Worm (Caenorhabditis elegans): Measurements from ENCODE around the gene sqst-5.

The sqst-5 gene

ce11 chrIII:131627-132026 is 15.8 kb downstream of the sqst-5 start (continued):
- peak; percentile 31 for TF ChIP-seq lin-13 (GFP tag; optimal IDR thresholded peaks at IDR 0.05)
- peak; percentile 50 for TF ChIP-seq dpl-1 (GFP tag; optimal IDR thresholded peaks at IDR 0.05)
- TF ChIP-seq fkh-10 (GFP tag; optimal IDR thresholded peaks at IDR 0.05): peak; percentile 20
- TF ChIP-seq lin-15B (tag; optimal IDR thresholded peaks at IDR 0.05): no peak
- TF ChIP-seq dve-1 (tag; optimal IDR thresholded peaks at IDR 0.05; ENCODE audit: insufficient read depth): peak; percentile 81
- TF ChIP-seq daf-16 (GFP tag; optimal IDR thresholded peaks at IDR 0.05): no peak
- peak; percentile 63 for TF ChIP-seq daf-16 (tag; optimal IDR thresholded peaks at IDR 0.05)
- peak; percentile 6 for TF ChIP-seq ces-1 (GFP tag; optimal IDR thresholded peaks at IDR 0.05)
- no peak for TF ChIP-seq lsy-2 (tag; optimal IDR thresholded peaks at IDR 0.05)
- TF ChIP-seq nhr-77 (tag; optimal IDR thresholded peaks at IDR 0.05): peak; percentile 8
- peak; percentile 26; the same call in 1 of the 2 replicates for TF ChIP-seq hmg-1.1 (GFP tag; IDR thresholded peaks at IDR 0.05)
- TF ChIP-seq lin-38 (GFP tag; IDR thresholded peaks at IDR 0.05): peak; percentile 90
- TF ChIP-seq ctbp-1 (GFP tag; IDR thresholded peaks at IDR 0.05): no peak
- TF ChIP-seq pqm-1 (tag; optimal IDR thresholded peaks at IDR 0.05): no peak
- TF ChIP-seq nhr-102 (tag; optimal IDR thresholded peaks at IDR 0.05): peak; percentile 16
- TF ChIP-seq nhr-28 (tag; optimal IDR thresholded peaks at IDR 0.05): peak; percentile 50
- TF ChIP-seq nhr-111 (GFP tag; optimal IDR thresholded peaks at IDR 0.05): no peak
- peak; percentile 74 for TF ChIP-seq mes-2 (tag; optimal IDR thresholded peaks at IDR 0.05; ENCODE audit: poor library complexity, severe bottlenecking)

- TF ChIP-seq daf-16 (GFP tag; optimal IDR thresholded peaks at IDR 0.05): no peak
- TF ChIP-seq daf-16 (tag; optimal IDR thresholded peaks at IDR 0.05): peak; percentile 78
- peak; percentile 10 for TF ChIP-seq pqm-1 (tag; optimal IDR thresholded peaks at IDR 0.05)
- no peak for TF ChIP-seq lim-7 (GFP tag; IDR thresholded peaks at IDR 0.05)
- TF ChIP-seq dve-1 (tag; optimal IDR thresholded peaks at IDR 0.05; ENCODE audit: insufficient read depth): peak; percentile 40
- TF ChIP-seq hlh-11 (tag; optimal IDR thresholded peaks at IDR 0.05): peak; percentile 13
Measured at ce11 chrIII:130650-131049, 16.8 kb downstream of the sqst-5 start, which contains the start of the genes nhr-280 and C29F9.2. nhr-280 (minus strand) TSS chrIII:130750. C29F9.2 (plus strand) TSS chrIII:130947.

ce11 chrIII:124478-124877 is 22.9 kb downstream of the sqst-5 start, which contains the start of gene pals-23:
pals-23 (plus strand) TSS chrIII:124778.
- no peak for TF ChIP-seq zip-11 (GFP tag; IDR thresholded peaks at IDR 0.05)
- no peak for TF ChIP-seq nhr-25 (tag; optimal IDR thresholded peaks at IDR 0.05; ENCODE audit: borderline replicate concordance, insufficient read depth)
- no peak for TF ChIP-seq duxl-1 (tag; optimal IDR thresholded peaks at IDR 0.05; ENCODE audit: poor library complexity)
- TF ChIP-seq attf-4 (tag; optimal IDR thresholded peaks at IDR 0.05): no peak
- no peak for TF ChIP-seq aha-1 (tag)
- TF ChIP-seq Y48G9A.11 (GFP tag; IDR thresholded peaks at IDR 0.05): no peak

- TF ChIP-seq set-16 (GFP tag; IDR thresholded peaks at IDR 0.05): peak; percentile 82
- 0 out of 2 replicates have a peak, but pooled peaks have one; percentile 23 for TF ChIP-seq egl-43 (GFP tag; IDR thresholded peaks at IDR 0.05)
Measured at ce11 chrIII:121983-122449, 25.4 kb downstream of the sqst-5 start, which contains the start of gene C29F9.12. C29F9.12 (minus strand) TSS chrIII:122033.

- TF ChIP-seq daf-16 (GFP tag; optimal IDR thresholded peaks at IDR 0.05) (no peak), daf-16 (tag; optimal IDR thresholded peaks at IDR 0.05) (peak; percentile 98), hlh-11 (tag; optimal IDR thresholded peaks at IDR 0.05) (peak; percentile 74), ceh-28 (tag; optimal IDR thresholded peaks at IDR 0.05) (no peak), mxl-3 (GFP tag; optimal IDR thresholded peaks at IDR 0.05) (peak; percentile 3), pqm-1 (tag; optimal IDR thresholded peaks at IDR 0.05) (peak; percentile 94), dmd-6 (GFP tag; IDR thresholded peaks at IDR 0.05) (peak; percentile 59), sdz-12 (GFP tag; optimal IDR thresholded peaks at IDR 0.05) (no peak), F44E2.7 (GFP tag; IDR thresholded peaks at IDR 0.05) (no peak), ctbp-1 (GFP tag; IDR thresholded peaks at IDR 0.05) (no peak), unc-62 (GFP tag; optimal IDR thresholded peaks at IDR 0.05 in 1 of 2) (no peak), unc-62 (tag; optimal IDR thresholded peaks at IDR 0.05) (no peak), dve-1 (tag; optimal IDR thresholded peaks at IDR 0.05; ENCODE audit: insufficient read depth) (peak; percentile 61), zip-2 (tag; optimal IDR thresholded peaks at IDR 0.05) (peak; percentile 46), fkh-10 (GFP tag; optimal IDR thresholded peaks at IDR 0.05) (no peak), php-3 (GFP tag; IDR thresholded peaks at IDR 0.05) (peak; percentile 55; the same call in 1 of the 2 replicates), R02D3.7 (tag; optimal IDR thresholded peaks at IDR 0.05) (no peak), nhr-28 (tag; optimal IDR thresholded peaks at IDR 0.05) (peak; percentile 86), aha-1 (tag) (peak; percentile 62)
Measured at ce11 chrIII:120199-120598, 27.2 kb downstream of the sqst-5 start, which contains the start of gene pals-24. pals-24 (plus strand) TSS chrIII:120435.

All from whole organism, L4 larva.